Worm (Caenorhabditis elegans) whole organism, mixed stage, embryonic: Measurements from ENCODE around the gene R07B1.8.

Source experiments
- ces-1 ChIP-seq: fragments of 150-350 bp; optimal IDR thresholded peaks from 2 replicates; lab custom pipeline; 2014; ENCODE audit warnings: missing biosample characterization, missing genetic modification reagents, missing genetic modification characterization
- elt-1 ChIP-seq: sonication (generic microtip); optimal IDR thresholded peaks from 2 replicates; lab custom pipeline; 2017; ENCODE audit warnings: missing genetic modification characterization, mild to moderate bottlenecking, missing compliant biosample characterization, antibody characterized with exemption, moderate library complexity, borderline replicate concordance; ENCODE audit not compliant: insufficient read depth
- elt-3 ChIP-seq: fragments of 150-350 bp; optimal IDR thresholded peaks from 2 replicates; lab custom pipeline; 2014; ENCODE audit warnings: missing biosample characterization, missing genetic modification characterization
- mab-5 ChIP-seq: fragments of 150-350 bp; optimal IDR thresholded peaks from 2 replicates; lab custom pipeline; 2014; ENCODE audit warnings: missing biosample characterization, missing genetic modification characterization
- mep-1 ChIP-seq: fragments of 150-350 bp; optimal IDR thresholded peaks from 2 replicates; lab custom pipeline; 2017; ENCODE audit warnings: missing biosample characterization, missing genetic modification reagents, missing genetic modification characterization, inconsistent platforms
- pha-4 ChIP-seq: fragments of 150-350 bp; optimal IDR thresholded peaks from 2 replicates; lab custom pipeline; 2018; ENCODE audit warnings: missing biosample characterization, missing genetic modification reagents, missing genetic modification characterization
- unc-62 ChIP-seq: fragments of 150-350 bp; optimal IDR thresholded peaks from 2 replicates; lab custom pipeline; 2014; ENCODE audit warnings: missing biosample characterization, missing genetic modification reagents, missing genetic modification characterization

ce11 chrX:9868820-9869219, 3.6 kb downstream of the R07B1.8 start, which contains the start of gene R07B1.7:
- no peak for TF ChIP-seq elt-1 (tag; lab: Kevin White, UChicago)
- TF ChIP-seq unc-62 (GFP tag; lab: Kevin White, UChicago) = no peak
- no peak for TF ChIP-seq mep-1
- no peak for TF ChIP-seq pha-4 (tag; lab: Kevin White, UChicago)
- no peak for TF ChIP-seq elt-3 (tag; lab: Kevin White, UChicago)
- TF ChIP-seq mab-5 (tag; lab: Kevin White, UChicago) = no peak
- TF ChIP-seq ces-1 (GFP tag; lab: Kevin White, UChicago) = no peak
